Fruit fly (Drosophila melanogaster): ENCODE results near the gene Elp1.

The Elp1 gene

DNA sequence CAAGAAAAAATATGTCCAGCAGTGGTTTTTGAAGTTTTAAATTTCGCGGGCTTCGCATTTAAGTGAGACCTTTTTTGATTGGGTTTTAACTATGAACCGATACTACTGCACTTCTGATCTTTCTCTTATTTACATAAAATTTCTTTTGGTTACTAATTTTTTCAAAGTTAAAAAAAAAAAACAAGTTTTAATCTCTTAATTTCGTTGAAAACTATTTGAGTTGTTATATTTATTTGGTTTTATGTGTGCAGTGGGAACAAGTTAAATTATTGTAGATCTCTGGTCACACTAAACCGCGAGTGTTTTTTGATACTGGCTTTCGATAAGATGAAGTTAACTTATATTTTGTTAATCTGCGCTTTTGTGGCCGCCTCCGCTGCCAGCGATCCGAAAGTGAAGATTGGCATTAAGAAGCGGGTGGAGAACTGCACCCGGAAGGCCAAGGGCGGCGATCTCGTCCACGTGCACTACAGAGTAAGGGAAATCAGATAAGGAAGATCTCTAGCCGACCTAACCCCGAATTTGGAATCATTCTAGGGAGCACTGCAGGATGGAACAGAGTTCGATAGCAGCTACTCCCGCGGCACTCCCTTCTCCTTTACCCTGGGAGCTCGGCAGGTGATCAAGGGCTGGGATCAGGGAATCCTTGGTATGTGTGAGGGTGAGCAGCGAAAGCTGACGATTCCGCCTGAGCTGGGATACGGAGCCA is 23.3 kb downstream of the Elp1 start, which contains the start of gene CG14715 (continued):
- TF ChIP-seq cas (GFP tag; IDR thresholded peaks at IDR 0.05) (no peak), inv (GFP tag; IDR thresholded peaks at IDR 0.05; ENCODE audit: partially characterized antibody) (peak; percentile 46), maf-S (GFP tag; optimal IDR thresholded peaks at IDR 0.05) (no peak), sima (GFP tag; optimal IDR thresholded peaks at IDR 0.05) (no peak)

DNA sequence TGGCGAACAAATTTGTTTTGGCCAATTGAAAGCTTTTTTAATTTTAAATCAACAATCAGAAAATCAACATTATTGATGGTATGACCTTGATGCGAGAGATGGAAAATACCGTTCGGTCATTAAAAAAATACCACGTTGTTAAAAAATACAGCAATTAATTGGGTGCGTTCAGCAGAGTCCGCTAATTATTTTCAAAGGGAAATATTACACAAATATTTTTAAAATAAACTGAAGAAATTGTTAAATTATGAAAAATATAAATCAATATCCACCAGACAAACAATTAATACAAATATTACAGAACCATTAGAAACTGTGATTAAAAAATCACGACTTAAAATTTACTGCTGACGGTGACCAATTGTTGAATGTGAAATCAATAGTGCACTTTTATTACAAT is 27.2 kb downstream of the Elp1 start, which contains the start of gene CG18476:
Gene CG18476 (minus strand): TSS at position 101 of the 400 bp plus-strand sequence.
- peak; percentile 64 for TF ChIP-seq CG6854 (GFP tag; optimal IDR thresholded peaks at IDR 0.05)
- peak; percentile 94 for TF ChIP-seq Sox102F (GFP tag; optimal IDR thresholded peaks at IDR 0.05)
- peak; percentile 96 for TF ChIP-seq Ada2b (GFP tag; IDR thresholded peaks at IDR 0.05)
- TF ChIP-seq bbx (GFP tag; IDR thresholded peaks at IDR 0.05; ENCODE audit: partially characterized antibody), result no peak
- TF ChIP-seq ap (GFP tag; IDR thresholded peaks at IDR 0.05), result peak; percentile 83
- no peak for TF ChIP-seq tll (GFP tag; optimal IDR thresholded peaks at IDR 0.05)
- TF ChIP-seq tgo (GFP tag; IDR thresholded peaks at IDR 0.05), result peak; percentile 94
- peak; percentile 45 for TF ChIP-seq pzg (GFP tag; optimal IDR thresholded peaks at IDR 0.05)
- no peak for TF ChIP-seq vnd (GFP tag; IDR thresholded peaks at IDR 0.05; ENCODE audit: partially characterized antibody)
- no peak for TF ChIP-seq Hr39 (optimal IDR thresholded peaks at IDR 0.05)
- no peak for TF ChIP-seq br (optimal IDR thresholded peaks at IDR 0.05)
- peak; percentile 66 for TF ChIP-seq grn (GFP tag; optimal IDR thresholded peaks at IDR 0.05)
- TF ChIP-seq B-H2 (GFP tag; optimal IDR thresholded peaks at IDR 0.05), result peak; percentile 78
- TF ChIP-seq Dad (GFP tag; optimal IDR thresholded peaks at IDR 0.05), result peak; percentile 30
- peak; percentile 75 for TF ChIP-seq Doc2 (GFP tag; IDR thresholded peaks at IDR 0.05)
- no peak for TF ChIP-seq nerfin-2 (GFP tag; IDR thresholded peaks at IDR 0.05; ENCODE audit: partially characterized antibody)
- no peak; the same call in 2 of the 4 replicates for TF ChIP-seq Gug (GFP tag; IDR thresholded peaks at IDR 0.05)
- TF ChIP-seq CTCF (GFP tag; optimal IDR thresholded peaks at IDR 0.05), result peak; percentile 34
- peak; percentile 81 for TF ChIP-seq Max (GFP tag; optimal IDR thresholded peaks at IDR 0.05)
- TF ChIP-seq CG11723 (GFP tag; optimal IDR thresholded peaks at IDR 0.05), result peak; percentile 59
- TF ChIP-seq CG12219 (GFP tag; optimal IDR thresholded peaks at IDR 0.05), result peak; percentile 76
- TF ChIP-seq usp (GFP tag; optimal IDR thresholded peaks at IDR 0.05), result no peak
- TF ChIP-seq ttk (GFP tag; IDR thresholded peaks at IDR 0.05), result peak; percentile 91
- peak; percentile 59 for TF ChIP-seq maf-S (GFP tag; optimal IDR thresholded peaks at IDR 0.05)
- TF ChIP-seq ase (GFP tag; IDR thresholded peaks at IDR 0.05), result peak; percentile 92
- TF ChIP-seq Pdp1 (GFP tag; optimal IDR thresholded peaks at IDR 0.05), result peak; percentile 78 to 83
- TF ChIP-seq ab (GFP tag; optimal IDR thresholded peaks at IDR 0.05), result no peak
- peak; percentile 64 for TF ChIP-seq CG2202 (tag; optimal IDR thresholded peaks at IDR 0.05)
- peak; percentile 94 for TF ChIP-seq CG18262 (tag; optimal IDR thresholded peaks at IDR 0.05)
- TF ChIP-seq crc (GFP tag; optimal IDR thresholded peaks at IDR 0.05), result no peak
- TF ChIP-seq dmrt11E (tag; optimal IDR thresholded peaks at IDR 0.05), result peak; percentile 92
- TF ChIP-seq Gsc (GFP tag; IDR thresholded peaks at IDR 0.05), result peak; percentile 68; the same call in 1 of the 2 replicates
- TF ChIP-seq HmgD (GFP tag; optimal IDR thresholded peaks at IDR 0.05), result no peak
- TF ChIP-seq CG16779 (GFP tag; IDR thresholded peaks at IDR 0.05), result peak; percentile 87
- TF ChIP-seq Awh (GFP tag; IDR thresholded peaks at IDR 0.05), result peak; percentile 94
- peak; percentile 86 for TF ChIP-seq CG14050 (GFP tag; IDR thresholded peaks at IDR 0.05)
- TF ChIP-seq mam (GFP tag; optimal IDR thresholded peaks at IDR 0.05), result peak; percentile 80
- peak; percentile 77 for TF ChIP-seq CG30020 (tag; optimal IDR thresholded peaks at IDR 0.05)
- peak; percentile 93 for TF ChIP-seq CG10979 (tag; optimal IDR thresholded peaks at IDR 0.05)
- peak; percentile 91 for TF ChIP-seq Dbx (GFP tag; IDR thresholded peaks at IDR 0.05)
- peak; percentile 76 for TF ChIP-seq CG15011 (GFP tag; optimal IDR thresholded peaks at IDR 0.05)
- TF ChIP-seq CG4424 (GFP tag; optimal IDR thresholded peaks at IDR 0.05), result peak; percentile 91
- TF ChIP-seq Bteb2 (GFP tag; optimal IDR thresholded peaks at IDR 0.05), result peak; percentile 77
- peak; percentile 74 for TF ChIP-seq ems (GFP tag; optimal IDR thresholded peaks at IDR 0.05)
- TF ChIP-seq CG15269 (tag; optimal IDR thresholded peaks at IDR 0.05), result peak; percentile 94
- TF ChIP-seq Ravus (GFP tag; IDR thresholded peaks at IDR 0.05), result peak; percentile 80
